Worm (Caenorhabditis elegans) whole organism, L1 larva: Measurements from ENCODE around the gene R08F11.1.

Experiments
- C04F5.9 ChIP-seq: sonication (generic microtip); optimal IDR thresholded peaks from 2 replicates; lab custom pipeline; 2016; ENCODE audit warnings: missing genetic modification characterization, missing compliant biosample characterization
- C16A3.4 ChIP-seq: fragments of 150-350 bp; optimal IDR thresholded peaks from 2 replicates; lab custom pipeline; 2014; ENCODE audit warnings: missing biosample characterization, missing genetic modification characterization
- C34B4.2 ChIP-seq: sonication (generic microtip); optimal IDR thresholded peaks from 2 replicates; lab custom pipeline; 2017; ENCODE audit warnings: mild to moderate bottlenecking, missing genetic modification characterization, missing compliant biosample characterization
- Y116A8C.19 ChIP-seq: sonication (generic microtip); optimal IDR thresholded peaks from 2 replicates; lab custom pipeline; 2016; ENCODE audit warnings: missing compliant biosample characterization, missing genetic modification characterization, borderline replicate concordance
- aha-1 ChIP-seq: fragments of 150-350 bp; optimal IDR thresholded peaks from 2 replicates; lab custom pipeline; 2014; ENCODE audit warnings: missing biosample characterization, missing genetic modification characterization
- ceh-63 ChIP-seq: fragments of 200-800 bp; sonication (Bioruptor generic); optimal IDR thresholded peaks from 2 replicates; lab custom pipeline; 2018; ENCODE audit warnings: mild to moderate bottlenecking, missing genetic modification characterization, missing compliant biosample characterization
- ceh-82 ChIP-seq, 3 experiments: fragments of 150-350 bp in 1 of 3; sonication (generic microtip) in 2 of 3; optimal IDR thresholded peaks; 2 replicates each; lab custom pipeline; 2014 to 2017; ENCODE audit warnings: missing biosample characterization in 3 of 3, missing genetic modification characterization in 3 of 3
- ceh-88 ChIP-seq: fragments of 200-800 bp; sonication (Bioruptor generic); IDR thresholded peaks from 2 replicates; pipeline ENCODE4 v1.3.6; 2022; ENCODE audit warnings: missing genetic modification characterization, missing compliant biosample characterization
- ceh-90 ChIP-seq: sonication (generic microtip); optimal IDR thresholded peaks from 2 replicates; lab custom pipeline; 2016; ENCODE audit warnings: missing genetic modification characterization, missing compliant biosample characterization
- ces-1 ChIP-seq: fragments of 150-350 bp; optimal IDR thresholded peaks from 2 replicates; lab custom pipeline; 2014; ENCODE audit warnings: missing biosample characterization, missing genetic modification reagents, missing genetic modification characterization
- dpl-1 ChIP-seq, 3 experiments: fragments of 150-350 bp in 2 of 3; sonication (generic microtip) in 1 of 3; optimal IDR thresholded peaks; 2 replicates each; lab custom pipeline; 2014 to 2017; ENCODE audit warnings: missing biosample characterization in 3 of 3, missing genetic modification characterization in 3 of 3, missing genetic modification reagents in 3 of 3
- dsc-1 ChIP-seq: sonication (generic microtip); optimal IDR thresholded peaks from 2 replicates; lab custom pipeline; 2016; ENCODE audit warnings: mild to moderate bottlenecking, missing genetic modification characterization, missing compliant biosample characterization
- efl-3 ChIP-seq: fragments of 200-800 bp; sonication (Bioruptor generic); optimal IDR thresholded peaks from 2 replicates; lab custom pipeline; 2018; ENCODE audit warnings: mild to moderate bottlenecking, missing genetic modification characterization, missing compliant biosample characterization
- egl-13 ChIP-seq: sonication (generic microtip); optimal IDR thresholded peaks from 2 replicates; lab custom pipeline; 2016; ENCODE audit warnings: missing genotype, missing genetic modification reagents, missing genetic modification characterization, missing compliant biosample characterization
- elt-2 ChIP-seq: sonication (generic microtip); optimal IDR thresholded peaks from 2 replicates; lab custom pipeline; 2016; ENCODE audit warnings: missing genetic modification characterization, mild to moderate bottlenecking, inconsistent platforms, missing compliant biosample characterization, missing genetic modification reagents
- elt-3 ChIP-seq, 6 experiments: fragments of 150-350 bp in 1 of 6; sonication (generic microtip); optimal IDR thresholded peaks; 2 replicates each; lab custom pipeline; 2017 to 2018; ENCODE audit warnings: missing biosample characterization in 6 of 6, missing genetic modification characterization in 6 of 6, inconsistent platforms in 1 of 6
- fkh-10 ChIP-seq: sonication (generic microtip); optimal IDR thresholded peaks from 2 replicates; lab custom pipeline; 2017; ENCODE audit warnings: missing biosample characterization, missing genetic modification reagents, missing genetic modification characterization
- fkh-4 ChIP-seq: sonication (generic microtip); optimal IDR thresholded peaks from 2 replicates; lab custom pipeline; 2016; ENCODE audit warnings: missing compliant biosample characterization, missing genetic modification characterization, borderline replicate concordance
- fkh-8 ChIP-seq: sonication (generic microtip); optimal IDR thresholded peaks from 2 replicates; lab custom pipeline; 2016; ENCODE audit warnings: mild to moderate bottlenecking, missing genetic modification characterization, missing compliant biosample characterization
- fos-1 ChIP-seq: fragments of 150-350 bp; optimal IDR thresholded peaks from 2 replicates; lab custom pipeline; 2014; ENCODE audit warnings: missing biosample characterization, missing genetic modification characterization
- hpl-2 ChIP-seq: fragments of 150-350 bp; optimal IDR thresholded peaks from 2 replicates; lab custom pipeline; 2014; ENCODE audit warnings: missing biosample characterization, missing genetic modification reagents, missing genetic modification characterization
- irx-1 ChIP-seq: sonication (generic microtip); optimal IDR thresholded peaks from 2 replicates; lab custom pipeline; 2016; ENCODE audit warnings: missing genetic modification characterization, missing compliant biosample characterization
- isw-1 ChIP-seq: fragments of 200-800 bp; sonication (Bioruptor generic); IDR thresholded peaks from 2 replicates; pipeline ENCODE4 v1.3.6; 2022; ENCODE audit warnings: missing genetic modification characterization, missing compliant biosample characterization
- jun-1 ChIP-seq: fragments of 150-350 bp; optimal IDR thresholded peaks from 2 replicates; lab custom pipeline; 2014; ENCODE audit warnings: missing biosample characterization, missing genetic modification reagents, missing genetic modification characterization
- lin-14 ChIP-seq: fragments of 200-800 bp; sonication (Bioruptor generic); optimal IDR thresholded peaks from 2 replicates; lab custom pipeline; 2018; ENCODE audit warnings: mild to moderate bottlenecking, missing genetic modification characterization, moderate library complexity, missing compliant biosample characterization
- lin-15B ChIP-seq: fragments of 150-350 bp; sonication (generic microtip); optimal IDR thresholded peaks from 3 replicates; lab custom pipeline; 2014; ENCODE audit warnings: missing biosample characterization, missing genetic modification characterization
- lin-39 ChIP-seq: fragments of 150-350 bp; optimal IDR thresholded peaks from 2 replicates; lab custom pipeline; 2014; ENCODE audit warnings: missing biosample characterization, missing genetic modification reagents, missing genetic modification characterization
- lsy-2 ChIP-seq, 2 experiments: fragments of 150-350 bp; optimal IDR thresholded peaks; 2 replicates each; lab custom pipeline; 2014; ENCODE audit warnings: missing biosample characterization in 2 of 2, missing genetic modification characterization in 2 of 2
- mef-2 ChIP-seq: fragments of 150-350 bp; optimal IDR thresholded peaks from 2 replicates; lab custom pipeline; 2014; ENCODE audit warnings: missing biosample characterization, missing genetic modification characterization
- mep-1 ChIP-seq: fragments of 150-350 bp; optimal IDR thresholded peaks from 2 replicates; lab custom pipeline; 2014; ENCODE audit warnings: missing biosample characterization, missing genetic modification characterization
- nhr-11 ChIP-seq: fragments of 150-350 bp; optimal IDR thresholded peaks from 2 replicates; lab custom pipeline; 2014; ENCODE audit warnings: missing biosample characterization, missing genetic modification characterization
- nhr-12 ChIP-seq: sonication (generic microtip); optimal IDR thresholded peaks from 2 replicates; lab custom pipeline; 2017; ENCODE audit warnings: missing biosample characterization, missing genetic modification characterization
- nhr-19 ChIP-seq: fragments of 200-800 bp; sonication (Bioruptor generic); conservative IDR thresholded peaks from 2 replicates; pipeline ENCODE4 v1.3.6; 2022; ENCODE audit warnings: missing genetic modification characterization, missing compliant biosample characterization
- nhr-20 ChIP-seq: sonication (generic microtip); optimal IDR thresholded peaks from 2 replicates; lab custom pipeline; 2016; ENCODE audit warnings: mild to moderate bottlenecking, missing genetic modification characterization, missing compliant biosample characterization
- nhr-237 ChIP-seq: fragments of 150-350 bp; optimal IDR thresholded peaks from 2 replicates; lab custom pipeline; 2014; ENCODE audit warnings: missing biosample characterization, missing genetic modification characterization
- nhr-47 ChIP-seq: sonication (generic microtip); optimal IDR thresholded peaks from 2 replicates; lab custom pipeline; 2016; ENCODE audit warnings: mild to moderate bottlenecking, missing genetic modification characterization, moderate library complexity, missing compliant biosample characterization
- nhr-71 ChIP-seq: sonication (generic microtip); optimal IDR thresholded peaks from 2 replicates; lab custom pipeline; 2016; ENCODE audit warnings: mild to moderate bottlenecking, missing genetic modification characterization, moderate library complexity, missing compliant biosample characterization
- nhr-76 ChIP-seq: sonication (generic microtip); optimal IDR thresholded peaks from 2 replicates; lab custom pipeline; 2017; ENCODE audit warnings: missing biosample characterization, missing genetic modification characterization
- nhr-77 ChIP-seq: fragments of 150-350 bp; optimal IDR thresholded peaks from 2 replicates; lab custom pipeline; 2014; ENCODE audit warnings: missing biosample characterization, missing genetic modification characterization
- nhr-85 ChIP-seq: sonication (generic microtip); peaks from one replicate; lab custom pipeline; 2016; ENCODE audit warnings: missing genetic modification characterization, inconsistent platforms, missing compliant biosample characterization
- pax-3 ChIP-seq: fragments of 200-800 bp; sonication (Bioruptor generic); optimal IDR thresholded peaks from 2 replicates; lab custom pipeline; 2018; ENCODE audit warnings: mild to moderate bottlenecking, missing genetic modification characterization, moderate library complexity, missing compliant biosample characterization
- pqm-1 ChIP-seq: sonication (generic microtip); optimal IDR thresholded peaks from 3 replicates; lab custom pipeline; 2017; ENCODE audit warnings: missing biosample characterization, missing genetic modification characterization
- snpc-4 ChIP-seq: fragments of 150-350 bp; optimal IDR thresholded peaks from 2 replicates; lab custom pipeline; 2014; ENCODE audit warnings: missing biosample characterization, missing genetic modification characterization
- snu-23 ChIP-seq: sonication (generic microtip); optimal IDR thresholded peaks from 2 replicates; lab custom pipeline; 2016; ENCODE audit warnings: missing genetic modification characterization, missing compliant biosample characterization
- sptf-1 ChIP-seq: fragments of 150-350 bp; optimal IDR thresholded peaks from 2 replicates; lab custom pipeline; 2014; ENCODE audit warnings: missing biosample characterization, missing genetic modification characterization
- swsn-7 ChIP-seq: sonication (generic microtip); optimal IDR thresholded peaks from 2 replicates; lab custom pipeline; 2016; ENCODE audit warnings: missing genetic modification characterization, missing compliant biosample characterization
- tlp-1 ChIP-seq: fragments of 150-350 bp; optimal IDR thresholded peaks from 2 replicates; lab custom pipeline; 2014; ENCODE audit warnings: missing biosample characterization, missing genetic modification characterization
- unc-86 ChIP-seq: sonication (generic microtip); optimal IDR thresholded peaks from 2 replicates; lab custom pipeline; 2016; ENCODE audit warnings: missing genetic modification characterization, missing compliant biosample characterization
- unc-98 ChIP-seq: fragments of 200-800 bp; sonication (Bioruptor generic); IDR thresholded peaks from 2 replicates; pipeline ENCODE4 v1.3.6; 2022; ENCODE audit warnings: missing genetic modification characterization, missing compliant biosample characterization
- xbp-1 ChIP-seq: sonication (generic microtip); optimal IDR thresholded peaks from 2 replicates; lab custom pipeline; 2016; ENCODE audit warnings: missing genetic modification characterization, missing compliant biosample characterization
- zag-1 ChIP-seq: fragments of 150-350 bp; optimal IDR thresholded peaks from 2 replicates; lab custom pipeline; 2014; ENCODE audit warnings: missing biosample characterization, missing genetic modification characterization
- ztf-11 ChIP-seq, 2 experiments: sonication (generic microtip); optimal IDR thresholded peaks; 2 replicates each; lab custom pipeline; 2016 to 2017; ENCODE audit warnings: missing genetic modification characterization in 2 of 2, missing biosample characterization in 1 of 2, missing compliant biosample characterization in 1 of 2

R08F11.1 gene

DNA sequence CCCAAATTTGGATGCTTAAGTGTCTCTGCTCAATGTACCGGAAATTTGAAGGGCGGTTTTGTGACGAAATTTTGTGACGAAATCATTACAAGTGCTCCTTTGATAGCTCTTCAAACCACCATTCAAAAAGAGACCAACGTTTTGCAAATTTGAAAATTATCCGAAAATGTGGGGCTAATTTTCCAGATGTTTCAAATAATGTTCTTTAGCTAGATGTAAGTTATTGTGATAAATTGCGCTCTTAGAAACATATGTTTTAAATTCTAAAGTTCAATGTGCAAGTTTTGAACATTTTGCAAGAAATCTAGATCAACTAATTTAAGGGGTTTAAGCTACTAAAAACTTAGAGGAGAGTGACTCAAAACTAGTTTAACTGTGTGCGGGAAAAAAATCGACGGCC lies 36.9 kb upstream of the R08F11.1 start:
- TF ChIP-seq nhr-85 (tag; lab: Kevin White, UChicago) (peak; percentile 15), ceh-88 (no peak), fkh-4 (peak; percentile 88), sptf-1 (tag; lab: Kevin White, UChicago) (no peak), nhr-76 (tag; lab: Kevin White, UChicago) (no peak), dsc-1 (peak; percentile 91), C16A3.4 (no peak)
- TF ChIP-seq, all 84 proteins: peak for 3

DNA sequence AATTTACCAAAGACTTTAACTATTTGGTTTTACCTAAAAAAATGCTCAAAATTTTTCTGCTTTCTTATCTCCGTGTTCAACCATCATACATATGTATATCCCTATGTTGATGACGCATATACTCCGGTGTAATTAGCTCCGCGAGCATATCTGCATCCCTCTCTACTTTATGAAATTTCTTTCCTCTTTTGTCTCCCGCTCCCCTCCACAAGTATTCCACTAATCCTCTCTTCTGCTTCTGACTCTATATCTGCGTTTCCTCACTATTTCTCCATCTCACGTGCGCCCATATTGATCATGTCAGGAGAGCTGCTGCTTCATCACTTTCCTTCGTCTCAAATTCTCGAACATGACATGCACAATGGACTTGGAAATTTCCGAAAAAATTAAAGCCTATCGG lies 30.9 kb upstream of the R08F11.1 start, which contains the start of gene H10D18.1:
Gene H10D18.1 (plus strand): TSS at position 277 of the 400 bp plus-strand sequence.
- TF ChIP-seq nhr-12: no peak
- no peak for TF ChIP-seq dpl-1 (GFP tag; optimal IDR thresholded peaks at IDR 0.05; lab: Kevin White, UChicago)
- no peak for TF ChIP-seq irx-1 (tag; lab: Kevin White, UChicago)
- peak; percentile 7 for TF ChIP-seq swsn-7 (tag; lab: Kevin White, UChicago)
- no peak for TF ChIP-seq hpl-2 (GFP tag; lab: Kevin White, UChicago)
- TF ChIP-seq C34B4.2 (tag; lab: Kevin White, UChicago): no peak
- peak; percentile 20 for TF ChIP-seq unc-86 (tag; lab: Kevin White, UChicago)
- TF ChIP-seq zag-1 (tag; lab: Kevin White, UChicago): no peak
- TF ChIP-seq lin-14 (GFP tag; lab: Kevin White, UChicago): peak; percentile 67
- TF ChIP-seq efl-3 (GFP tag; lab: Kevin White, UChicago): no peak
- no peak for TF ChIP-seq tlp-1
- TF ChIP-seq ceh-63 (GFP tag; lab: Kevin White, UChicago): no peak
- TF ChIP-seq lsy-2 (tag; optimal IDR thresholded peaks at IDR 0.05; lab: Kevin White, UChicago): no peak
- peak; percentile 6 for TF ChIP-seq mep-1 (tag; lab: Kevin White, UChicago)
- peak; percentile 5 for TF ChIP-seq fos-1 (tag; lab: Kevin White, UChicago)
- TF ChIP-seq nhr-19 (GFP tag; lab: Robert Waterston, UW): no peak
- no peak for TF ChIP-seq isw-1
- no peak for TF ChIP-seq ceh-82 (tag; optimal IDR thresholded peaks at IDR 0.05; lab: Kevin White, UChicago)
- no peak for TF ChIP-seq jun-1
- no peak for TF ChIP-seq nhr-76 (tag; lab: Kevin White, UChicago)
- TF ChIP-seq egl-13: peak; percentile 43
- no peak for TF ChIP-seq mef-2
- TF ChIP-seq fkh-10 (GFP tag; lab: Kevin White, UChicago): no peak
- no peak for TF ChIP-seq aha-1 (tag; lab: Kevin White, UChicago)
- TF ChIP-seq sptf-1 (tag; lab: Kevin White, UChicago): no peak
- no peak for TF ChIP-seq nhr-85 (tag; lab: Kevin White, UChicago)
- TF ChIP-seq nhr-71 (tag; lab: Kevin White, UChicago): peak; percentile 51
- peak; percentile 43 for TF ChIP-seq pax-3 (tag; lab: Kevin White, UChicago)
- no peak for TF ChIP-seq elt-3 (tag; optimal IDR thresholded peaks at IDR 0.05; lab: Kevin White, UChicago)
- TF ChIP-seq fkh-8: peak; percentile 83
- no peak for TF ChIP-seq fkh-4
- no peak for TF ChIP-seq Y116A8C.19 (tag; lab: Kevin White, UChicago)
- no peak for TF ChIP-seq nhr-237 (tag; lab: Kevin White, UChicago)
- no peak for TF ChIP-seq ztf-11 (tag; optimal IDR thresholded peaks at IDR 0.05; lab: Kevin White, UChicago)
- TF ChIP-seq ces-1 (GFP tag; lab: Kevin White, UChicago): no peak
- TF ChIP-seq nhr-11 (tag; lab: Kevin White, UChicago): no peak
- TF ChIP-seq elt-2 (tag; lab: Kevin White, UChicago): no peak
- peak; percentile 7 for TF ChIP-seq snu-23 (GFP tag; lab: Kevin White, UChicago)
- TF ChIP-seq nhr-77 (tag; lab: Kevin White, UChicago): no peak
- no peak for TF ChIP-seq nhr-20 (tag; lab: Kevin White, UChicago)
- no peak for TF ChIP-seq ceh-90 (tag; lab: Kevin White, UChicago)
- peak; percentile 48 for TF ChIP-seq nhr-47 (tag; lab: Kevin White, UChicago)
- no peak for TF ChIP-seq unc-98
- TF ChIP-seq xbp-1: no peak
- TF ChIP-seq C16A3.4: no peak
- no peak for TF ChIP-seq C04F5.9 (tag; lab: Kevin White, UChicago)
- no peak for TF ChIP-seq snpc-4 (tag; lab: Kevin White, UChicago)
- no peak for TF ChIP-seq lin-39 (tag; lab: Kevin White, UChicago)
- TF ChIP-seq pqm-1 (tag; lab: Kevin White, UChicago): no peak
- TF ChIP-seq lin-15B (tag; lab: Kevin White, UChicago): no peak
- TF ChIP-seq dsc-1: peak; percentile 77
